Fruit fly (Drosophila melanogaster) whole organism, wandering third instar larva: Measurements from ENCODE around the gene CG14329.

Experiments
- Dfd ChIP-seq: fragments of >200 bp; optimal IDR thresholded peaks from 2 replicates; lab custom pipeline; 2017; ENCODE audit warnings: missing biosample characterization, missing genetic modification characterization
- Hr78 ChIP-seq: fragments of >200 bp; optimal IDR thresholded peaks from 2 replicates; lab custom pipeline; 2017; ENCODE audit warnings: missing biosample characterization, missing genetic modification characterization
- Hr83 ChIP-seq: fragments of 200-300 bp; sonication (Bioruptor generic); optimal IDR thresholded peaks from 2 replicates; lab custom pipeline; 2016; ENCODE audit warnings: missing biosample characterization, mild to moderate bottlenecking, missing genetic modification characterization, moderate library complexity; ENCODE audit not compliant: poor library complexity, severe bottlenecking
- N ChIP-seq: fragments of >200 bp; optimal IDR thresholded peaks from 2 replicates; lab custom pipeline; 2018; ENCODE audit warnings: missing biosample characterization, missing external identifiers, missing genetic modification characterization
- Vsx2 ChIP-seq: fragments of 200-300, 225-300 bp; sonication (Bioruptor generic); optimal IDR thresholded peaks from 2 replicates; lab custom pipeline; 2018; ENCODE audit warnings: missing biosample characterization, missing genetic modification characterization; ENCODE audit not compliant: partially characterized antibody
- brk ChIP-seq: fragments of 200-800 bp; sonication (Bioruptor generic); optimal IDR thresholded peaks from 2 replicates; lab custom pipeline; 2016; ENCODE audit warnings: missing biosample characterization, mild to moderate bottlenecking, missing genetic modification characterization
- dsf ChIP-seq: sonication (Bioruptor generic); optimal IDR thresholded peaks from 2 replicates; lab custom pipeline; 2016; ENCODE audit warnings: missing biosample characterization, missing genetic modification characterization, borderline replicate concordance
- fru ChIP-seq: fragments of 200-800 bp; sonication (Bioruptor generic); optimal IDR thresholded peaks from 3 replicates; lab custom pipeline; 2016; ENCODE audit warnings: missing biosample characterization, mild to moderate bottlenecking, missing genetic modification characterization
- h ChIP-seq: fragments of 200-800 bp; sonication (Bioruptor generic); optimal IDR thresholded peaks from 3 replicates; lab custom pipeline; 2016; ENCODE audit warnings: missing biosample characterization, mild to moderate bottlenecking, missing genetic modification characterization
- pan ChIP-seq: fragments of >200 bp; optimal IDR thresholded peaks from 2 replicates; lab custom pipeline; 2017
- usp ChIP-seq: fragments of >200 bp; optimal IDR thresholded peaks from 2 replicates; lab custom pipeline; 2017; ENCODE audit warnings: missing biosample characterization, missing genetic modification characterization

- TF ChIP-seq h (GFP tag; lab: Kevin White, UChicago) (no peak), N (GFP tag; lab: Kevin White, UChicago) (no peak), Hr78 (GFP tag; lab: Kevin White, UChicago) (no peak), Dfd (GFP tag; lab: Kevin White, UChicago) (no peak), fru (GFP tag; lab: Kevin White, UChicago) (no peak), usp (GFP tag; lab: Kevin White, UChicago) (no peak), Hr83 (GFP tag; lab: Kevin White, UChicago) (no peak), brk (GFP tag; lab: Kevin White, UChicago) (no peak), dsf (GFP tag; lab: Kevin White, UChicago) (no peak), Vsx2 (no peak), pan (lab: Kevin White, UChicago) (no peak)
Observed at dm6 chr3R:17611836-17612235, 2.7 kb downstream of the CG14329 start.
